Worm (Caenorhabditis elegans): ENCODE results near the gene pgp-9.

The pgp-9 gene

DNA sequence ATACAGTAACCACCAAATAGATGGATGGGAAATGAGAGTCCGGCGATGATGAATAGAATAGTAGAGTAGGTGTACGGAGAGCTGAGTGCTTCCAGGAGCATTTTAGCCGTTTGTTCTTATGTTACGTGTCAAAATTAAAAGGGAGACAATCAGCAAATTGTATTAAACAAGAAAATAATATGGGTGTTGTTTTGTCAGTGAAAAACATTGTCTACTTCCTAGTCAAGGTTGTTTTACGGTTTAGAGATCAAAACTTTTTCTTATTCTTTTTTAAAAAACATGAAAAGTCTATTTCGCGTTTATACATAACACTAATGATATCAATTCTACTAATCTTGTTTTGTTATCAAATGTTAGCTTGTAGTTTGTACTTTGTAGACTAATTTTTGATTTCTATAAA is 38.3 kb downstream of the pgp-9 start, which contains the start of gene srh-289:
Gene srh-289, minus strand, starts transcription at position 101 of the 400 bp plus-strand sequence.
- TF ChIP-seq ceh-36 (tag; optimal IDR thresholded peaks at IDR 0.05) (no peak), tra-4 (tag; optimal IDR thresholded peaks at IDR 0.05) (no peak), pes-1 (GFP tag; IDR thresholded peaks at IDR 0.05) (no peak), scrt-1 (GFP tag; IDR thresholded peaks at IDR 0.05) (no peak), ets-7 (tag; optimal IDR thresholded peaks at IDR 0.05) (no peak), ceh-13 (GFP tag; optimal IDR thresholded peaks at IDR 0.05) (no peak), tbx-37 (GFP tag; conservative IDR thresholded peaks at IDR 0.05) (no peak), B0310.2 (tag; optimal IDR thresholded peaks at IDR 0.05) (no peak), F13C5.2 (tag; optimal IDR thresholded peaks at IDR 0.05) (no peak), hnd-1 (tag; optimal IDR thresholded peaks at IDR 0.05) (no peak), tbx-11 (GFP tag; IDR thresholded peaks at IDR 0.05) (no peak), aly-1 (tag; optimal IDR thresholded peaks at IDR 0.05) (no peak), hmg-4 (GFP tag; optimal IDR thresholded peaks at IDR 0.05) (no peak), ama-1 (optimal IDR thresholded peaks at IDR 0.05) (no peak), hmbx-1 (tag; optimal IDR thresholded peaks at IDR 0.05) (no peak), sea-1 (GFP tag; conservative IDR thresholded peaks at IDR 0.05) (no peak)

- TF ChIP-seq B0310.2 (tag; optimal IDR thresholded peaks at IDR 0.05) (no peak), sea-1 (GFP tag; conservative IDR thresholded peaks at IDR 0.05) (no peak), hnd-1 (tag; optimal IDR thresholded peaks at IDR 0.05) (no peak), aly-1 (tag; optimal IDR thresholded peaks at IDR 0.05) (no peak), ets-7 (tag; optimal IDR thresholded peaks at IDR 0.05) (no peak), F13C5.2 (tag; optimal IDR thresholded peaks at IDR 0.05) (no peak), pes-1 (GFP tag; IDR thresholded peaks at IDR 0.05) (no peak), tbx-11 (GFP tag; IDR thresholded peaks at IDR 0.05) (no peak), flt-1 (GFP tag; IDR thresholded peaks at IDR 0.05) (no peak), hmbx-1 (tag; optimal IDR thresholded peaks at IDR 0.05) (no peak), ceh-13 (GFP tag; optimal IDR thresholded peaks at IDR 0.05) (no peak), tra-4 (tag; optimal IDR thresholded peaks at IDR 0.05) (no peak), ceh-36 (tag; optimal IDR thresholded peaks at IDR 0.05) (no peak), scrt-1 (GFP tag; IDR thresholded peaks at IDR 0.05) (no peak), hmg-4 (GFP tag; optimal IDR thresholded peaks at IDR 0.05) (no peak), tbx-37 (GFP tag; conservative IDR thresholded peaks at IDR 0.05) (no peak)
Measured at ce11 chrV:17795655-17796054, 40.0 kb downstream of the pgp-9 start, which contains the start of gene srh-288. Gene srh-288, minus strand, starts transcription at chrV:17795755.

ce11 chrV:17798789-17799188 is 43.1 kb downstream of the pgp-9 start, which contains the start of gene srx-18:
Gene srx-18, minus strand, starts transcription at chrV:17798889.
- TF ChIP-seq ceh-13 (GFP tag; optimal IDR thresholded peaks at IDR 0.05) (no peak), tbx-11 (GFP tag; IDR thresholded peaks at IDR 0.05) (no peak), sea-1 (GFP tag; conservative IDR thresholded peaks at IDR 0.05) (no peak), tra-4 (tag; optimal IDR thresholded peaks at IDR 0.05) (no peak), hmbx-1 (tag; optimal IDR thresholded peaks at IDR 0.05) (no peak), pes-1 (GFP tag; IDR thresholded peaks at IDR 0.05) (no peak), hnd-1 (tag; optimal IDR thresholded peaks at IDR 0.05) (no peak), scrt-1 (GFP tag; IDR thresholded peaks at IDR 0.05) (no peak), hmg-4 (GFP tag; optimal IDR thresholded peaks at IDR 0.05) (no peak), ama-1 (optimal IDR thresholded peaks at IDR 0.05) (no peak), F13C5.2 (tag; optimal IDR thresholded peaks at IDR 0.05) (no peak), flt-1 (GFP tag; IDR thresholded peaks at IDR 0.05) (no peak), aly-1 (tag; optimal IDR thresholded peaks at IDR 0.05) (no peak), ceh-36 (tag; optimal IDR thresholded peaks at IDR 0.05) (no peak), tbx-37 (GFP tag; conservative IDR thresholded peaks at IDR 0.05) (no peak), ets-7 (tag; optimal IDR thresholded peaks at IDR 0.05) (no peak), B0310.2 (tag; optimal IDR thresholded peaks at IDR 0.05) (no peak)

- TF ChIP-seq tra-4 (tag; optimal IDR thresholded peaks at IDR 0.05) (no peak), F13C5.2 (tag; optimal IDR thresholded peaks at IDR 0.05) (no peak), tbx-37 (GFP tag; conservative IDR thresholded peaks at IDR 0.05) (no peak), ets-7 (tag; optimal IDR thresholded peaks at IDR 0.05) (no peak), aly-1 (tag; optimal IDR thresholded peaks at IDR 0.05) (no peak)
Measured at ce11 chrV:17800538-17800937, 44.8 kb downstream of the pgp-9 start, which contains the start of gene srh-287. Gene srh-287, plus strand, starts transcription at chrV:17800838.

DNA sequence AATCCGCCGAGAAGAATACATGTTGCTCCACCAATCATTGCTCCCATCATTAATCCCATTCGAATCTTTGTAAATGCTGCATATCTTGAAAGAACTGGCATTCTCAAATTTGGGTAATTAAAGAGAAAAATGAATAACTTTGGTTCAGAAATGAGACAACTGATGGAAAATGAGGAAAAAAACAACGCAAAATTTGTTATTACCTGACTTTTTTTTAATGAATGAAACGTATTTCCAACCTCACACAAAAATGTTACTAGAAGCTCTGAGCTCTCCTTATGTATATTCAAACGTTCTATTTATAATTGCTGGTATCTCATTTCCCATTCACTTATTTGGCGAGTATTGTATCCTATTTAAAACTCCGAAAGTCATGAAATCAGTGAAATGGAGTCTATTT is 46.8 kb downstream of the pgp-9 start, which contains the start of the genes Y94A7B.11 and srh-292:
Gene Y94A7B.11, minus strand, starts transcription at position 101 of the 400 bp plus-strand sequence.
Gene srh-292, plus strand, starts transcription at position 251 of the 400 bp plus-strand sequence.
- TF ChIP-seq hmg-4 (GFP tag; optimal IDR thresholded peaks at IDR 0.05) (no peak), tbx-37 (GFP tag; conservative IDR thresholded peaks at IDR 0.05) (no peak), B0310.2 (tag; optimal IDR thresholded peaks at IDR 0.05) (no peak), pes-1 (GFP tag; IDR thresholded peaks at IDR 0.05) (no peak), tbx-11 (GFP tag; IDR thresholded peaks at IDR 0.05) (no peak), aly-1 (tag; optimal IDR thresholded peaks at IDR 0.05) (no peak), ceh-13 (GFP tag; optimal IDR thresholded peaks at IDR 0.05) (no peak), hnd-1 (tag; optimal IDR thresholded peaks at IDR 0.05) (no peak), F13C5.2 (tag; optimal IDR thresholded peaks at IDR 0.05) (no peak), ama-1 (optimal IDR thresholded peaks at IDR 0.05) (no peak), sea-1 (GFP tag; conservative IDR thresholded peaks at IDR 0.05) (no peak), scrt-1 (GFP tag; IDR thresholded peaks at IDR 0.05) (no peak), flt-1 (GFP tag; IDR thresholded peaks at IDR 0.05) (no peak), tra-4 (tag; optimal IDR thresholded peaks at IDR 0.05) (no peak), hmbx-1 (tag; optimal IDR thresholded peaks at IDR 0.05) (no peak), ets-7 (tag; optimal IDR thresholded peaks at IDR 0.05) (no peak)

- TF ChIP-seq sea-1 (GFP tag; conservative IDR thresholded peaks at IDR 0.05) (no peak), hmg-4 (GFP tag; optimal IDR thresholded peaks at IDR 0.05) (no peak), tbx-11 (GFP tag; IDR thresholded peaks at IDR 0.05) (no peak), ceh-13 (GFP tag; optimal IDR thresholded peaks at IDR 0.05) (no peak), B0310.2 (tag; optimal IDR thresholded peaks at IDR 0.05) (no peak), aly-1 (tag; optimal IDR thresholded peaks at IDR 0.05) (no peak), hnd-1 (tag; optimal IDR thresholded peaks at IDR 0.05) (no peak), ama-1 (optimal IDR thresholded peaks at IDR 0.05) (no peak), scrt-1 (GFP tag; IDR thresholded peaks at IDR 0.05) (no peak), tra-4 (tag; optimal IDR thresholded peaks at IDR 0.05) (no peak), hmbx-1 (tag; optimal IDR thresholded peaks at IDR 0.05) (no peak), pes-1 (GFP tag; IDR thresholded peaks at IDR 0.05) (no peak), F13C5.2 (tag; optimal IDR thresholded peaks at IDR 0.05) (no peak), tbx-37 (GFP tag; conservative IDR thresholded peaks at IDR 0.05) (no peak), ets-7 (tag; optimal IDR thresholded peaks at IDR 0.05) (no peak), flt-1 (GFP tag; IDR thresholded peaks at IDR 0.05) (no peak), ceh-36 (tag; optimal IDR thresholded peaks at IDR 0.05) (no peak)
Measured at ce11 chrV:17805323-17805722, 49.6 kb downstream of the pgp-9 start, which contains the start of gene srh-291. Gene srh-291, plus strand, starts transcription at chrV:17805623.
